Worm (Caenorhabditis elegans) whole organism, L4 larva: Measurements from ENCODE around the gene fbxa-9.

Experiments used
- D1046.2 ChIP-seq: fragments of 200-800 bp; sonication (Bioruptor generic); IDR thresholded peaks from 2 replicates; pipeline ENCODE4 v1.3.6; 2022; ENCODE audit warnings: missing genetic modification characterization, missing compliant biosample characterization
- F10B5.3 ChIP-seq: sonication (generic microtip); optimal IDR thresholded peaks from 2 replicates; lab custom pipeline; 2016; ENCODE audit warnings: mild to moderate bottlenecking, missing genetic modification characterization, missing compliant biosample characterization
- R02D3.7 ChIP-seq: fragments of 150-350 bp; sonication (generic microtip); optimal IDR thresholded peaks from 3 replicates; lab custom pipeline; 2014; ENCODE audit warnings: missing biosample characterization, missing genetic modification characterization
- T20F7.1 ChIP-seq: fragments of 200-800 bp; sonication (Bioruptor generic); optimal IDR thresholded peaks from 2 replicates; lab custom pipeline; 2018; ENCODE audit warnings: mild to moderate bottlenecking, missing genetic modification characterization, missing compliant biosample characterization
- Y75B8A.6 ChIP-seq: fragments of 200-800 bp; sonication (Bioruptor generic); IDR thresholded peaks from 2 replicates; pipeline ENCODE4 v1.3.6; 2022; ENCODE audit warnings: missing genetic modification reagents, missing genetic modification characterization, missing compliant biosample characterization
- ama-1 ChIP-seq: fragments of 150-350 bp; optimal IDR thresholded peaks from 2 replicates; lab custom pipeline; 2014; ENCODE audit warnings: inconsistent platforms, mixed read lengths
- attf-4 ChIP-seq: sonication (generic microtip); optimal IDR thresholded peaks from 3 replicates; lab custom pipeline; 2017; ENCODE audit warnings: missing biosample characterization, missing genetic modification characterization
- ceh-62 ChIP-seq: sonication (generic microtip); optimal IDR thresholded peaks from 2 replicates; lab custom pipeline; 2017; ENCODE audit warnings: missing biosample characterization, missing genetic modification characterization
- cey-2 ChIP-seq: sonication (generic microtip); optimal IDR thresholded peaks from 3 replicates; lab custom pipeline; 2017; ENCODE audit warnings: missing genetic modification characterization, mild to moderate bottlenecking, missing compliant biosample characterization, antibody characterized with exemption, borderline replicate concordance; ENCODE audit not compliant: insufficient read depth
- ctbp-1 ChIP-seq: fragments of 200-800 bp; sonication (Bioruptor generic); IDR thresholded peaks from 2 replicates; pipeline ENCODE4 v1.3.6; 2022; ENCODE audit warnings: missing genetic modification reagents, missing genetic modification characterization, missing compliant biosample characterization
- daf-8 ChIP-seq: fragments of 200-800 bp; sonication (Bioruptor generic); IDR thresholded peaks from 2 replicates; pipeline ENCODE4 v1.3.6; 2022; ENCODE audit warnings: missing genetic modification characterization, missing compliant biosample characterization
- dmd-9 ChIP-seq: fragments of 200-800 bp; sonication (Bioruptor generic); IDR thresholded peaks from 2 replicates; pipeline ENCODE4 v1.3.6; 2022; ENCODE audit warnings: missing genetic modification reagents, missing genetic modification characterization, missing compliant biosample characterization
- dpl-1 ChIP-seq: fragments of 150-350 bp; optimal IDR thresholded peaks from 2 replicates; lab custom pipeline; 2014; ENCODE audit warnings: missing biosample characterization, missing genetic modification reagents, missing genetic modification characterization
- gei-8 ChIP-seq: fragments of 200-800 bp; sonication (Bioruptor generic); optimal IDR thresholded peaks from 2 replicates; lab custom pipeline; 2018; ENCODE audit warnings: mild to moderate bottlenecking, missing genetic modification characterization, missing compliant biosample characterization
- hif-1 ChIP-seq, 2 experiments: sonication (generic microtip); optimal IDR thresholded peaks; 2 replicates each; lab custom pipeline; 2016 to 2017; ENCODE audit warnings: missing compliant biosample characterization in 2 of 2, missing genetic modification characterization in 2 of 2, missing genetic modification reagents in 2 of 2, missing genotype in 2 of 2, mild to moderate bottlenecking in 1 of 2
- hlh-11 ChIP-seq: fragments of 200-800 bp; sonication (Bioruptor generic); optimal IDR thresholded peaks from 2 replicates; lab custom pipeline; 2018; ENCODE audit warnings: mild to moderate bottlenecking, missing genetic modification characterization, missing compliant biosample characterization
- hlh-30 ChIP-seq: sonication (generic microtip); optimal IDR thresholded peaks from 2 replicates; lab custom pipeline; 2017; ENCODE audit warnings: antibody characterized with exemption, mild to moderate bottlenecking, missing genetic modification characterization, missing compliant biosample characterization; ENCODE audit not compliant: insufficient read depth
- hmg-1.1 ChIP-seq: fragments of 200-800 bp; sonication (Bioruptor generic); IDR thresholded peaks from 2 replicates; pipeline ENCODE4 v1.3.6; 2022; ENCODE audit warnings: missing genetic modification reagents, missing genetic modification characterization, missing compliant biosample characterization
- jun-1 ChIP-seq: fragments of 150-350 bp; optimal IDR thresholded peaks from 2 replicates; lab custom pipeline; 2014; ENCODE audit warnings: missing biosample characterization, missing genetic modification reagents, missing genetic modification characterization
- lin-1 ChIP-seq: fragments of 200-800 bp; sonication (Bioruptor generic); IDR thresholded peaks from 2 replicates; pipeline ENCODE4 v1.3.6; 2022; ENCODE audit warnings: missing genetic modification reagents, missing genetic modification characterization, missing compliant biosample characterization
- lin-15B ChIP-seq: fragments of 150-350 bp; sonication (generic microtip); optimal IDR thresholded peaks from 3 replicates; lab custom pipeline; 2014; ENCODE audit warnings: missing biosample characterization, missing genetic modification characterization
- lin-29 ChIP-seq: fragments of 200-800 bp; sonication (Bioruptor generic); IDR thresholded peaks from 2 replicates; pipeline ENCODE4 v1.3.6; 2022; ENCODE audit warnings: missing genetic modification reagents, missing genetic modification characterization, missing compliant biosample characterization
- lin-38 ChIP-seq: fragments of 200-800 bp; sonication (Bioruptor generic); IDR thresholded peaks from 2 replicates; pipeline ENCODE4 v1.3.6; 2022; ENCODE audit warnings: missing genetic modification reagents, missing genetic modification characterization, missing compliant biosample characterization
- lsy-2 ChIP-seq, 2 experiments: fragments of 150-350 bp in 1 of 2; sonication (generic microtip) in 1 of 2; optimal IDR thresholded peaks; 2 replicates each; lab custom pipeline; 2014 to 2017; ENCODE audit warnings: missing biosample characterization in 2 of 2, missing genetic modification characterization in 2 of 2
- madf-5 ChIP-seq, 2 experiments: fragments of 200-800 bp; sonication (Bioruptor generic); IDR thresholded peaks; 2 replicates each; pipeline ENCODE4 v1.3.6; 2022; ENCODE audit warnings: missing compliant biosample characterization in 2 of 2, missing genetic modification characterization in 2 of 2
- mdl-1 ChIP-seq, 2 experiments: fragments of 150-350 bp in 1 of 2; sonication (generic microtip) in 1 of 2; optimal IDR thresholded peaks; 2 replicates each; lab custom pipeline; 2014 to 2017; ENCODE audit warnings: missing biosample characterization in 2 of 2, missing genetic modification characterization in 2 of 2
- mxl-2 ChIP-seq: fragments of 200-800 bp; sonication (Bioruptor generic); conservative IDR thresholded peaks from 2 replicates; pipeline ENCODE4 v1.3.6; 2022; ENCODE audit warnings: missing genetic modification reagents, missing genetic modification characterization, missing compliant biosample characterization
- mxl-3 ChIP-seq: fragments of 200-800 bp; sonication (Bioruptor generic); optimal IDR thresholded peaks from 2 replicates; lab custom pipeline; 2018; ENCODE audit warnings: mild to moderate bottlenecking, missing genetic modification characterization, missing compliant biosample characterization
- nhr-237 ChIP-seq: sonication (generic microtip); optimal IDR thresholded peaks from 2 replicates; lab custom pipeline; 2017; ENCODE audit warnings: missing biosample characterization, missing genetic modification characterization
- nhr-28 ChIP-seq: fragments of 150-350 bp; optimal IDR thresholded peaks from 2 replicates; lab custom pipeline; 2014; ENCODE audit warnings: missing biosample characterization, missing genetic modification characterization
- nhr-77 ChIP-seq: fragments of 150-350 bp; optimal IDR thresholded peaks from 2 replicates; lab custom pipeline; 2014; ENCODE audit warnings: missing biosample characterization, missing genetic modification characterization
- pqm-1 ChIP-seq: sonication (generic microtip); optimal IDR thresholded peaks from 2 replicates; lab custom pipeline; 2017; ENCODE audit warnings: missing biosample characterization, missing genetic modification characterization
- snpc-1.2 ChIP-seq: fragments of 200-800 bp; sonication (Bioruptor generic); IDR thresholded peaks from 2 replicates; pipeline ENCODE4 v1.3.6; 2022; ENCODE audit warnings: missing genetic modification reagents, missing genetic modification characterization, missing compliant biosample characterization
- tra-1 ChIP-seq: fragments of 200-800 bp; sonication (Bioruptor generic); IDR thresholded peaks from 2 replicates; pipeline ENCODE4 v1.3.6; 2022; ENCODE audit warnings: missing genetic modification reagents, missing genetic modification characterization, missing compliant biosample characterization
- vab-7 ChIP-seq: fragments of 200-800 bp; sonication (Bioruptor generic); IDR thresholded peaks from 2 replicates; pipeline ENCODE4 v1.3.6; 2022; ENCODE audit warnings: missing genetic modification reagents, missing genetic modification characterization, missing compliant biosample characterization
- zag-1 ChIP-seq: fragments of 150-350 bp; optimal IDR thresholded peaks from 2 replicates; lab custom pipeline; 2014; ENCODE audit warnings: missing biosample characterization, missing genetic modification characterization
- zfp-3 ChIP-seq: fragments of 200-800 bp; sonication (Bioruptor generic); conservative IDR thresholded peaks from 2 replicates; pipeline ENCODE4 v1.3.6; 2022; ENCODE audit warnings: missing genetic modification reagents, missing genetic modification characterization, missing compliant biosample characterization
- zip-11 ChIP-seq: fragments of 200-800 bp; sonication (Bioruptor generic); IDR thresholded peaks from 2 replicates; pipeline ENCODE4 v1.3.6; 2022; ENCODE audit warnings: missing genetic modification characterization, missing compliant biosample characterization
- zip-2 ChIP-seq: fragments of 150-350 bp; optimal IDR thresholded peaks from 2 replicates; lab custom pipeline; 2014; ENCODE audit warnings: missing biosample characterization, missing genetic modification characterization

fbxa-9 gene

DNA sequence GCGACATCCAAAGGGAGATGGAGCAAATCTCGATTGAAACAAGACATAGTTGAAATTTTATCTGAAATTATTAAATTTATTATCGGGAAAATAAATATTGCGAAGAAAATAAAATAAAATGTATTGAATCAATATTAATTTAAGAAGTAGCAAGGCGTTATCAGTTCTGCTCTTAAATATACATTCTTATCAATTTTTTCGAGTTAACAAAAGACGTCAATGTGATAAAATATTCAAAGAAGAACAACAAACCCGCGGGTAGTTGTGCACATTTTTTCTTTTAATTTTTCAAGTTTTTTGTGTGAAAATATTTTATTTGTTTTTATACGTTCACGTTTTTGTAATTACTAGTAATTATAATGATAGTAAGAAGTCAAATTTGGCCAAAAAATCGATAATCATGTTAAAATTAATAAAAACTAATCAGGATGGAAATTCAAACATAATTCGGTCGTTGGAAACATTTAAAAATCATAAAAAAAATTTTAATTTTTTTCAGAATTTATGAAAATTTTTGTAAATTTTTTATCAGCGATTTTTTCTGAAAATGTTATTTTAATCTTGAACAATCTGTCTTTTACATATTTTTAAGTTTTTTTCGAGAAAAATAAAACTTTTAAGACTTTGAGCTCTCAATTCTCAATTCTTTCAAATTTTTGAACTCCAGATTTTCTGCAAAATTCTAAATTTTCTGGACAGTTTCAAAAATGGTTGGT lies at the start of gene fbxa-9:
Gene fbxa-9, plus strand, starts transcription at position 666 of the 716 bp plus-strand sequence.
- no peak for TF ChIP-seq lsy-2 (tag; optimal IDR thresholded peaks at IDR 0.05; lab: Kevin White, UChicago)
- TF ChIP-seq mxl-2 (GFP tag; lab: Robert Waterston, UW), result no peak
- TF ChIP-seq pqm-1 (tag; lab: Kevin White, UChicago), result peak; percentile 55
- TF ChIP-seq daf-8 (GFP tag; lab: Robert Waterston, UW), result no peak
- TF ChIP-seq zfp-3 (GFP tag; lab: Robert Waterston, UW), result no peak
- TF ChIP-seq nhr-28 (tag; lab: Kevin White, UChicago), result peak; percentile 42

DNA sequence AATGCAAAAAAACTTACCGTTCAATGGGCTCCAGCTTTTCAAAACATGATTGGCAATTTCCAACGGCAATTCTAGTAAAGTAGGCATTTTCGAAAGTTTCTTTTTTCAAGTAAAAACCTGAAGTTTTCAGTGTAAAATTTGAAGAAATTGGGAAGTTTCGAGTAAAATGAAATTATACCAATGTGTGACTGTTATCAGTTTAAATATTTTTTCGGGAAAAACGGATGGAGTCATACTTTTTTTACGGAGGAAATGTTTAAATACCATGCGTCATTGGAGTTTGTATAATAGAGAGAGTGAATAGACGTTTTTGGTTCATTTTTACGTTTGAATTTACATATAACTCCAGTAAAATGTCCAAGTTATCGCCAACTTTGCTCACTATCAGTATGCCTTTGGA lies 47.0 kb upstream of the fbxa-9 start, which contains the start of gene fbxa-12:
Gene fbxa-12, plus strand, starts transcription at position 301 of the 400 bp plus-strand sequence.
- TF ChIP-seq zip-11 (no peak), dpl-1 (GFP tag; lab: Kevin White, UChicago) (no peak), lin-29 (GFP tag; lab: Robert Waterston, UW) (no peak), nhr-237 (tag; lab: Kevin White, UChicago) (no peak), hif-1 (tag; optimal IDR thresholded peaks at IDR 0.05; lab: Kevin White, UChicago) (no peak), T20F7.1 (GFP tag; lab: Kevin White, UChicago) (no peak), attf-4 (tag; lab: Kevin White, UChicago) (no peak), mxl-3 (GFP tag; lab: Kevin White, UChicago) (no peak), D1046.2 (GFP tag; lab: Robert Waterston, UW) (no peak), dmd-9 (GFP tag; lab: Robert Waterston, UW) (no peak), ceh-62 (tag; lab: Kevin White, UChicago) (no peak), vab-7 (GFP tag; lab: Robert Waterston, UW) (no peak), snpc-1.2 (GFP tag; lab: Robert Waterston, UW) (no peak), pqm-1 (tag; lab: Kevin White, UChicago) (no peak), lin-15B (tag; lab: Kevin White, UChicago) (no peak), hlh-30 (no peak), jun-1 (tag; lab: Kevin White, UChicago) (no peak), Y75B8A.6 (GFP tag; lab: Robert Waterston, UW) (no peak), ctbp-1 (GFP tag; lab: Robert Waterston, UW) (no peak), hmg-1.1 (GFP tag; lab: Robert Waterston, UW) (no peak)

DNA sequence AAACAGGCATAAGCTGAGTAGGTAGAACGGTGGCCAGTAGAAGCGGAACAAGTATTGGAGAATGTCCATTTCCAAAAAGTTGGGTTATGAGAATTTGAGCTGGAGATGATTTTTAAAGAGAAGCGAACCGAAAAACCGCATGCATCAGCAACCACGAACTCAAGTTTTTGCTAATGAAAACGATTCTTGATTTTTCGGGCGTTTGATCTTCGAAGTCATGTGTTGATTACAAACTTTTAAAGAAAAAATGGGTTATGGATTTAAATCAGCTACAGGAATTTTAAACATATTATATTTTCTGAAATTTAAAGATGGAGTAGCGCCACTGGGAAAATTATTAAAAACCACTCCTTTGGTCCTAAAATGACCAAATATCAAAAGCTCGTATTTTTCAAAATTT lies 42.5 kb upstream of the fbxa-9 start, which contains the start of gene srd-65:
Gene srd-65, minus strand, starts transcription at position 101 of the 400 bp plus-strand sequence.
- TF ChIP-seq zip-2 (tag; lab: Kevin White, UChicago), result no peak
- TF ChIP-seq zag-1, result no peak
- no peak for TF ChIP-seq jun-1 (tag; lab: Kevin White, UChicago)
- TF ChIP-seq R02D3.7 (tag; lab: Kevin White, UChicago), result no peak
- TF ChIP-seq hlh-11 (tag; lab: Kevin White, UChicago), result no peak
- no peak for TF ChIP-seq T20F7.1 (GFP tag; lab: Kevin White, UChicago)
- TF ChIP-seq tra-1, result no peak
- no peak for TF ChIP-seq mdl-1 (tag; optimal IDR thresholded peaks at IDR 0.05; lab: Kevin White, UChicago)
- TF ChIP-seq cey-2, result no peak
- no peak for TF ChIP-seq gei-8 (GFP tag; lab: Kevin White, UChicago)
- TF ChIP-seq nhr-77 (tag; lab: Kevin White, UChicago), result no peak
- TF ChIP-seq ama-1 (lab: Kevin White, UChicago), result no peak
- no peak for TF ChIP-seq madf-5 (GFP tag; IDR thresholded peaks at IDR 0.05; lab: Robert Waterston, UW)
- no peak for TF ChIP-seq F10B5.3 (tag; lab: Kevin White, UChicago)
- TF ChIP-seq lin-1 (GFP tag; lab: Robert Waterston, UW), result no peak
- TF ChIP-seq lin-38 (GFP tag; lab: Robert Waterston, UW), result no peak
